Worm (Caenorhabditis elegans) whole organism, late embryonic: Measurements from ENCODE around the gene Y52E8A.3.

Experiments used
- ama-1 ChIP-seq: fragments of 150-350 bp; optimal IDR thresholded peaks from 2 replicates; lab custom pipeline; 2014
- ceh-34 ChIP-seq: sonication (generic microtip); optimal IDR thresholded peaks from 2 replicates; lab custom pipeline; 2016; ENCODE audit warnings: mild to moderate bottlenecking, missing genetic modification characterization, missing compliant biosample characterization
- elt-4 ChIP-seq: sonication (generic microtip); optimal IDR thresholded peaks from 2 replicates; lab custom pipeline; 2016; ENCODE audit warnings: missing genetic modification characterization, missing compliant biosample characterization
- tbx-2 ChIP-seq: sonication (generic microtip); optimal IDR thresholded peaks from 2 replicates; lab custom pipeline; 2016; ENCODE audit warnings: missing genetic modification characterization, missing compliant biosample characterization
- unc-3 ChIP-seq, 2 experiments: fragments of 200-800 bp in 1 of 2; sonication (Bioruptor generic) in 1 of 2; sonication (generic microtip) in 1 of 2; conservative IDR thresholded peaks in 1 of 2; optimal IDR thresholded peaks in 1 of 2; 2 replicates each; pipeline versions ENCODE4 v1.3.6 to Lab custom; 2016 to 2022; ENCODE audit warnings: missing compliant biosample characterization in 2 of 2, missing genetic modification characterization in 2 of 2, missing genetic modification reagents in 1 of 2
- unc-55 ChIP-seq: sonication (generic microtip); optimal IDR thresholded peaks from 2 replicates; lab custom pipeline; 2017; ENCODE audit warnings: missing biosample characterization, missing genetic modification reagents, missing genetic modification characterization
- ztf-16 ChIP-seq: sonication (generic microtip); optimal IDR thresholded peaks from 2 replicates; lab custom pipeline; 2017; ENCODE audit warnings: missing genetic modification characterization, missing compliant biosample characterization

DNA sequence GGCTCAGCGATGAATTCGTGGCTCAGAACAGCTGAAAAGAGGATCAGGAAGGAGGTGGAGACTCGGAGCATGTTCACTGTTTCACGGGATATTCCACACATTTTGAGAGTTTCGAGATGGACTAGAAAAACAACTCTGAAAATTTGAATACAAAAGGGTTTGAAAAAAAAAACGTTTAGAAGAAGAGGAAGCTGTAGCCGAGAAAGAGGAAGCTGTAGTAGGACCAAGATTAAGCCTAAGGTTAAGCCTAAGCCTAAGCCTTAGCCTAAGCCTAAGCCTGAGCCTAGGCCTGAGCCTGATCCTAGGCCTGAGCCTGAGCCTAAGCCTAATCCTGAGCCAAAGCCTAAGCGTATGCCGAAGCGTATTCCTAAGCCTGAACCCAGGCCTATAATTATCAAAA is 5.3 kb upstream of the Y52E8A.3 start, which contains the start of gene plep-1:
- TF ChIP-seq unc-3 (GFP tag; conservative IDR thresholded peaks at IDR 0.05; lab: Robert Waterston, UW) (no peak), unc-3 (tag; optimal IDR thresholded peaks at IDR 0.05; lab: Kevin White, UChicago) (no peak), elt-4 (no peak), ceh-34 (no peak), ztf-16 (tag; lab: Kevin White, UChicago) (no peak), unc-55 (GFP tag; lab: Kevin White, UChicago) (no peak), ama-1 (lab: Kevin White, UChicago) (no peak), tbx-2 (tag; lab: Kevin White, UChicago) (no peak)
